Fruit fly (Drosophila melanogaster) whole organism, larva: Measurements from ENCODE around the gene dwg.

ENCODE experiments used
- noc ChIP-seq: fragments of 200-800 bp; sonication (Bioruptor generic); optimal IDR thresholded peaks from 3 replicates; lab custom pipeline; 2019; ENCODE audit warnings: missing biosample characterization, mild to moderate bottlenecking, missing genetic modification characterization, moderate library complexity

dwg gene

DNA sequence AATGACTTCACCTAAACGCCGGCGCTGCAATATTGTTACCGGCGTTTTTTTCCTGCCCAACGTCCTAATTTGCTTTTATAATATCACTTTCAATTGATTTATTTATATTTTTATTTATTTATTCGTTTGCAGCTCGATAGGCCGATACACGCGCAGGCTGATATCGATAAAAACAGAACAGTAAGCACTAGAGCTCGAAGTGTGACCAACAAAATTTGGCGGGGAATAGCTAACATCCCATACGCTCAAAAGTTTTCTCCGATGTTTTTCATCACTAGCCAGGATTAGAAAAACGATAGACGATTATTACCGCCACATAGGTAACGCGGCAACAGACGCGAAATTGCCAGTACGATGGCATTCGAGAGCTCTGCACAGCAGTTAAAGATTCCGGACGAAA is 13.7 kb upstream of the dwg start, which contains the start of the genes CG2685 and CG2694:
Gene CG2685 (minus strand): TSS at position 185 of the 400 bp plus-strand sequence.
Gene CG2694 (plus strand): TSS at position 304 of the 400 bp plus-strand sequence.
- no peak for TF ChIP-seq noc (tag; lab: Kevin White, UChicago)

DNA sequence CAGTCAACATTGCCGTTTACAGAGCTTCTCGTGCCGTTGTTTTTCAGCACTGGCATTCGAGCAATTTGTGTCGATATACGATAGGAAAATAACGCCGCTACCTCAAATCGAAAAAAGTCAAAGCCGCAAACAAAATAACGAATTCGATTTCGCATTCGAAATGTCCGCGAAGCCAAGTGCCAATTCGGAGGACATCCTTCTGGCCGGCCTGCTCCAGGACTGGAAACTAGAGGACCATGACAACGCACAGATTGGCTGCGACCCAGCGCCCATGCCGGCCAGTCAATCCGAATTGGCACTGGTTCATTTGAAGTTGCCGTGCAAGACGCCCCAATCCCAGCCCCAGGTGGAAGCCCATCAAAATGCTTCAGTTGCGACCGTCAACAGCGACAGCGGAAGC is 12.8 kb upstream of the dwg start:
- no peak for TF ChIP-seq noc (tag; lab: Kevin White, UChicago)

DNA sequence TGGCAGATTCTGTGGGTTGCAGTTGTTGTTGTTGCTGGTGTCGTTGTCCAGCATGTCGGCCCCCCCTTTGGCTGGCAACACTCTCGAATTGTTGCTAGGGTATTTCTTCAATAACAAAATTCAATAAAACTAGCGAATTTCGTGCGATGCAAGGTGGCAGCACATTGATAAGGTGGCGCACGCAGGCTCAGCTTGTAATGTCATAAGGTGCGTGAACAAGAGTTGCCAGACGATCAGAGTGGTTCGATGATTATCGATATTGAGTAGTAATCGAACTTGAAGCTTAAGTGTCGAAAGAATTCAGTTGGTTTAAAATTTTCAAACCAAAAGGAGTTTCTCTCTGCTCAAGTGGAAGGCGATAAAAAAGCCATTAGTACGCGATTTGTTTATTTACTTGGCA is 7.4 kb upstream of the dwg start, which contains the start of gene CG2701:
Gene CG2701 (minus strand): TSS at position 206 of the 400 bp plus-strand sequence.
- no peak for TF ChIP-seq noc (tag; lab: Kevin White, UChicago)

DNA sequence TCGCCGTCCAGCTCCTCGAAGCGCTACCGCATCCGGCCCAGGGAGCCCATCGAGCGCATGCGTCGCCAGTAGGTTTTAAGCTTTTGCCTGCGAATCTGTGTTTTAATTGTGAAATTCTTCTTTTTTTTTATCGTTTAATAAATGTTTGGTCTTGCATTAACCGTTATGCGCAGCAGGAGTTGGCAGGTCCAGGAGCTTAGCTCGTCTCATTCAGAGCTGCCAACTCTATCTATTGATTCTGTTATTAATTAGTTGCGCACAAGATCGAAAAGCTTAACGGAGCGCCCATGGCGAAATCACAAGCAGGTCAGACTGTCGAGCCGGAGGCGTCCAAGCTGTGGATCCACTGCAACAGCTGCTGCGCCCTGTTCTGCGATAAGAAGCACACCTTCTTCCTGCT is 1.1 kb upstream of the dwg start, which contains the start of gene vilya:
Gene vilya (plus strand): TSS at position 259 of the 400 bp plus-strand sequence.
- no peak for TF ChIP-seq noc (tag; lab: Kevin White, UChicago)

DNA sequence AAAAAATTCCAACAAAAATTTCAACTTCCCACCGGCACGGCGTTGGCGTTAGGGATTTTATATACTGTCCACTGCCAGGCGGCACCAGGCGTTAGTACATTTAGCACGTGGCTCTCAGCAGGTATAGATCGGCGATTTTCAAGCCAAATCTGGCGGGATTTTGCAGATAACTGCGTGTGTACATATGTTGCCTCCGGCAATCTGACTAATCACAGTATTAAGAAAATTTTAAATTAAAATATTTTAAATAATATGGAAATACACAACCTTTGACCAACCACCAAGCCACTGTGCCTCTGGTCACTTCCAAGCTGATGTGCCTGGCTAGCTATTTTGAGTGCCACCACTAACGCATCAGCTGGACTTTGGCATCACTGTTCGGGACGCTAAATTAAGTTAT is 4.6 kb downstream of the dwg start, which contains the start of the genes ttm50 and CG2712:
Gene ttm50 (minus strand): TSS at position 64 of the 400 bp plus-strand sequence.
Gene CG2712 (plus strand): TSS at position 343 of the 400 bp plus-strand sequence.
- TF ChIP-seq noc (tag; lab: Kevin White, UChicago): peak; percentile 58

DNA sequence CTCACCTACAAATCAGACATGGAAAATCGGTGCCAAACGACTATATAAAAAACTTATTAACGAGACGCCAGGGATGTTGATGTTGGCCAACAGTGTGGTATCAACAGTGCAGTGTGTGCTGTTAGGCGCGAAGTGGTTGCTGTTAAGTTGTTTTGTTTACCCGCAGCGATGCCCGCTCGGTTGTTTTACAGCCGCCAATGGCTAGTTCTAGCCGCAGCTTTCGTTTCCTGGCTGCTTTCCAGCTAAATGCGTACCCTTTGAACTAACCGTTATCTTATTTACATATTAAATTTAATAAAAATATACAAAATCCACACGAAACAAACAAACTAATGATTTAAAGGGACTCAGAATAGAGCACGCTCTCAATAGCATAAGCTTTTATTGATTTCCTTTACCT is 11.2 kb downstream of the dwg start, which contains the start of gene crm:
Gene crm (minus strand): TSS at position 111 of the 400 bp plus-strand sequence.
- no peak for TF ChIP-seq noc (tag; lab: Kevin White, UChicago)

DNA sequence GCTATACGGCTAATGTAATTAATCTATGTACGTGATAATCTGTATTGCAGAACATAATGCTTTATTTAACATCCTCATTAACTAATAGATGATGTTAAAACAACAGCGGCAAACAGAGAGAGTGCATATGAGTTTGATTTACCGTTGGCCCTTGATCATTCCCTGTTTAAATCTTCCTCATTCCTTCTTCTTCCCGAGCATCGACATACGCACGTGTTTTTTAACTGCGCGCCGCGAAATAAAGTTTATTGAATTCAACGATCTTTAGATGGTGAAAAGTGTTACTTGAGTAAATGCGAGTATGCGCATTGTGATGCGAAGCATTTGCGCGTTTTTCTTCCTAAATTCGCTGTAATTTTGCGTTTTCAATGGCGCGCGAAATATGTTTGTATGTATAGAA is 12.6 kb downstream of the dwg start, which contains the start of gene kirre:
Gene kirre (plus strand): TSS at position 301 of the 400 bp plus-strand sequence.
- no peak for TF ChIP-seq noc (tag; lab: Kevin White, UChicago)

DNA sequence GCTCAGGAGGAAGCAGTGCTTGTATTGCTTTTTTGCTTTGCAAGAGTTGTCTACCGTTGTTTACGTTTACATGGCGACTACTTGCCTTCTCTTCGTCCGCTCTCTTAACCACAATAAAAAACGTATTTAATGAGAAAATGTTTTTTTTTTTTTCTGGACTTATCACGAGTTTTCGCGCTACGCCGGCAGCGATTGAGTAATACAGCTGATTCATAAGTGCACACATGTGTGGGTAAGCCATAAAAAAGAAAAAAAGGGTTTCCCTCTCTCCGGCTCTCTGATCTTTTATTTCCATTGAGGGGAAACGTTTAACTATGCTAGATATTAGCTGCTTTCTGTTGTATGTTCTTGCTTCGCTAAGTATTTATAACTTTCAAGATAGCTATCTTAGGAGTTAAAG is 14.6 kb downstream of the dwg start:
- TF ChIP-seq noc (tag; lab: Kevin White, UChicago): no peak

DNA sequence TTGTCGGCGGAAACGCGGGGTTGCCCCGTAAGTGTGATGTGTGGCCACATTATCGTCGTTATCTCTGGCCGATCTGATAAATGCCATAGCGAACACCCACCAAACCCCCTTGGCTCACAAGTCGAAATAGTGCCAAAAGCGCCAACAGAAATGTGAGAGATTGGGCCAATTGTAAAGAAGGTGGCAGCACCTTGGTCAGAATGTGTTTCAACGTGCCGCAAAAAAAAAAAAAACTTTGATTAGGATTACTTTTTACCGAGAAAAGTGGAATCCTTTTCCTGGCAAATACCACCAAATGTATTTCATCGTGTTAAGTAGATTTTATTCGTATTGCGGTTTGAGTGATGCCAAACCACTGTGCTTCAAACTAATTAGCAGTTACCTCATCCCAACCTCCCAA is 15.5 kb downstream of the dwg start:
- peak; percentile 89 for TF ChIP-seq noc (tag; lab: Kevin White, UChicago)

DNA sequence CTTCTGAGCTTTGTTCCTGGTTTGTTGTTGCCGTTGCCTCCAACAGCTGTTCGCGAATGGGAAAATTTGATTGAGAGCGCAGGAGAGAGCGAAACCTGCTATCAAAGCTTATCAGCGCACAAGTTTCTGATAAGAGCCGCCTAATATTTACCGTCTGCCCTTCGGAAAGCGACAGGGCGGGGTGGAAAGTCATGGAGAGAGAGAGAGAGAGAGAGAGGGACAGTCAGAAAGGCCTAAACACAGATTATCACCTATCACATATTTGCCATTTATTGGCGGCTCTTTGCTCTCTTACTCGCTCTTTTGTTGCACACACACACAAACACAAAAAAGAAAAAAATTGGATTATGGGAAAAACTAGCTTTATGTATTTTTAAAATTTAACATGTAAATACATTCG is 16.1 kb downstream of the dwg start:
- no peak for TF ChIP-seq noc (tag; lab: Kevin White, UChicago)

DNA sequence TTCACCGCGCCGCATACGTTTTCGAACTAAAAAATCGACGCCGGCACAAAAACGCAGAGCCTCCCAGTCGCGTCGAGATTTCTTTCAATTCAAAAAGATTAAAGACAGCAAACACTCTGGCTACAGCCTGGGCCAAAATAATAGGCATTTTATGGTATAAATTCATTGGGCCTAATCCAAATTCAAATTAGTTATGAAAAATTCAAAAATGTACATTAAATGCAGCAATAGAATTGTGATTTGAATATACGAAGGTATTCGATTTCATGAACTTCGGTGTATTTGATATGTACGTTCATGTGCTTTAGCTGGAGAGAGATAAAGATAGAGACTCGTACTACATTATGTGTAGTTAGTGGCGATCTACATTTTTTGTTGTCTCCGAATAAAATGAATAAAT is 16.5 kb downstream of the dwg start, which contains the start of gene Syx4:
Gene Syx4 (minus strand): TSS at position 35 of the 400 bp plus-strand sequence.
- TF ChIP-seq noc (tag; lab: Kevin White, UChicago): peak; percentile 93

DNA sequence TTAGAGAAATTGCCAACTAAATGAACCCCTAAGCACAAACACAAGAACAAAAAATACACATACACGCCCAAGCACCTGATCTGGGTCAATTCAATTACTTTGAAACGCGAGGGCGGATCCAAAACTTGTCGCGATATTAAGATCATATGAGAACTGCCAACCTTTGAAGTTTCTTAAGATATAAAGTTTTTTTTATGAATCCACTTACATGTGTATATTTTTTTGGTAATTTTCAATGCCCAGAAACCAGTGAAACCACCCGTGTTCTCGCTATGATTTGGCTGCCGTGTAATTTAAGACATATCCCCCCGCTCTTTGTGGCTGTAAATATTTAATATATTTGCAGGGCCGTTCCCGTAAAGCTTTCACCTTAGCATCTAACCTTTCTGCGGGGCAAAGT is 22.2 kb downstream of the dwg start:
- no peak for TF ChIP-seq noc (tag; lab: Kevin White, UChicago)

DNA sequence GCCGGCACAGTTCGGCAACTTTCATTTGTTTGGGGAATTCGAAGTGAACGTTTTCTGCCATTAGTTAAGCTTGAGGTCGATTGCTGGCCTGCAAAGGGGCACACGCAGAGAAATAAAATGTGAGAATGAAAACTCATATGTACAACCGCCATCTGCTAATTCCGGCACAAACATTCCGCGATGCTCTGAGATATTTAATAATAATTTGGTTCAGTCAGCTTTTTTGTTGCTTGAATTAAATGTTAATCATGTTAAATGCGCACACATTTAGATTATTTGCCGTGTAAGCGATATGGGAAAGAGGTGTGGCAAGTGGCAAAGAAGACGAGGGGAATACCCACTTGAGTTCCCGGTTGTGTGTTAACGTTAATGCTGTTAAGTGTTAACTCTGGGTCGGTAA is 29.9 kb downstream of the dwg start:
- TF ChIP-seq noc (tag; lab: Kevin White, UChicago): no peak

DNA sequence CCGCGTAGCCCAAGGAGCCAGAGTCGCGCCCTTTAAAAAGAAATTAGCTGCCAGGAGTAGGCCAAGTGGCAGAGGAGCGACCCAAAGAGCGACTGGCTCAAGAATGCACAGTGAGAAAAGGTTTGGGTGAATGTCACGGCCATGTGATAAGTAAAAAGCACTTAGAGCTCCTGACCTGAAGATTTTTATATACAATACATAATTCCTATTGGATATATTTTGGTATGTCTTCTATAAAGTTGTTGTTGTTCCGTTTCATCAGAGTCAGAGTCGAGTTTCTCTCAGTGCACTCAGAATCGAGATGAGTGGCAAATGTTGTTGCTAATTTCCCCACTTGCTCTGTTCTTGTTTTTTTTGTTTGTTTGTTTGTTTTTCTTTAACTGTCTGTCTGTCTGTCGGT is 33.7 kb downstream of the dwg start:
- TF ChIP-seq noc (tag; lab: Kevin White, UChicago): no peak

DNA sequence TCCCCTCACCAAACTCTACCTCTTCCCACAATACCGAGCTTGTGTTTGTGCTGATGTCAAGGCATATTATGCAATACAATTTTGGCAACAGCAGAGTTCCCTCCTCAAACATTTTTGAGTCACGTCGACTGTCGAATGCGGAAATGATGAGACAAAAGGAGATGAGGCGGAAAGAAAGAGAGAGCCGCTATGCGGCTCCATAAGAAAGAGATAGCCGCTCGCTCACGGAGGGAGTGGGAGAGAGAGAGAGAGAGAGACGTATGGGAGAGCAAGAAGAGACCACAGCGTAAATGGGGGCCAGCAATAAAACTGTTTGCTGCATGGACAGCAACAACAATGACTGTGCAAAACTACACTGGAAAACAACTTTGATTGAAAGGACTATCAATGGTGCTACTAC is 37.9 kb downstream of the dwg start:
- TF ChIP-seq noc (tag; lab: Kevin White, UChicago): no peak
